Worm (Caenorhabditis elegans) whole organism, late embryonic: ENCODE results near the gene F09C12.2.

Source experiments
- C08G9.2 ChIP-seq: sonication (generic microtip); optimal IDR thresholded peaks from 2 replicates; lab custom pipeline; 2016; ENCODE audit warnings: mild to moderate bottlenecking, missing genetic modification characterization, moderate library complexity, missing compliant biosample characterization
- ahr-1 ChIP-seq: sonication (generic microtip); optimal IDR thresholded peaks from 2 replicates; lab custom pipeline; 2016; ENCODE audit warnings: missing genetic modification characterization, missing compliant biosample characterization
- lin-11 ChIP-seq: fragments of 200-800 bp; sonication (Bioruptor generic); optimal IDR thresholded peaks from 2 replicates; lab custom pipeline; 2018; ENCODE audit warnings: mild to moderate bottlenecking, missing genetic modification characterization, missing compliant biosample characterization
- tbx-2 ChIP-seq: sonication (generic microtip); optimal IDR thresholded peaks from 2 replicates; lab custom pipeline; 2016; ENCODE audit warnings: missing genetic modification characterization, missing compliant biosample characterization
- ztf-16 ChIP-seq: sonication (generic microtip); optimal IDR thresholded peaks from 2 replicates; lab custom pipeline; 2017; ENCODE audit warnings: missing genetic modification characterization, missing compliant biosample characterization

ce11 chrII:5130081-5130480, 20.3 kb downstream of the F09C12.2 start, which contains the start of gene lgc-56:
- no peak for TF ChIP-seq lin-11 (tag; lab: Kevin White, UChicago)
- TF ChIP-seq ztf-16 (tag; lab: Kevin White, UChicago), result no peak
- no peak for TF ChIP-seq C08G9.2
- no peak for TF ChIP-seq ahr-1 (tag; lab: Kevin White, UChicago)
- TF ChIP-seq tbx-2 (tag; lab: Kevin White, UChicago), result no peak
